Fruit fly (Drosophila melanogaster) whole organism, embryonic: ENCODE data around the gene Hsp67Ba.
A peak's percentile ranks its signal among the peaks of the same experiment; 100 is the strongest.

Experiments
- Awh ChIP-seq: fragments of 200-800 bp; sonication (Bioruptor generic); IDR thresholded peaks from 2 replicates; pipeline ENCODE4, ENCODE4 v1.3.6; 2022; ENCODE audit warnings: missing biosample characterization, missing genetic modification characterization
- BEAF-32 ChIP-seq: fragments of 200-800 bp; sonication (Bioruptor generic); optimal IDR thresholded peaks from 3 replicates; lab custom pipeline; 2017; ENCODE audit warnings: missing biosample characterization, missing genetic modification characterization, mild to moderate bottlenecking, moderate library complexity, missing genetic modification reagents
- C15 ChIP-seq: fragments of 200-800 bp; sonication (Bioruptor generic); IDR thresholded peaks from 3 replicates; pipeline ENCODE4 v1.3.6; 2022; ENCODE audit warnings: missing biosample characterization, missing genetic modification characterization
- CG11085 ChIP-seq: fragments of 200-800 bp; sonication (Bioruptor generic); IDR thresholded peaks from 2 replicates; pipeline ENCODE4 v1.3.6; 2022; ENCODE audit warnings: missing biosample characterization, missing genetic modification characterization
- CG11398 ChIP-seq: fragments of 200-800 bp; sonication (Bioruptor generic); optimal IDR thresholded peaks from 2 replicates; lab custom pipeline; 2016; ENCODE audit warnings: missing biosample characterization, missing genetic modification characterization
- CG11723 ChIP-seq: fragments of 200-800 bp; sonication (Bioruptor generic); optimal IDR thresholded peaks from 2 replicates; lab custom pipeline; 2017; ENCODE audit warnings: missing biosample characterization, mild to moderate bottlenecking, missing genetic modification characterization
- CG13296 ChIP-seq: fragments of 200-800 bp; sonication (Bioruptor generic); optimal IDR thresholded peaks from 3 replicates; lab custom pipeline; 2018; ENCODE audit warnings: missing biosample characterization, mild to moderate bottlenecking, missing genetic modification characterization
- CG14014 ChIP-seq: fragments of 200-800 bp; sonication (Bioruptor generic); IDR thresholded peaks from 2 replicates; pipeline ENCODE4 v1.3.6; 2022; ENCODE audit warnings: missing biosample characterization, missing genetic modification characterization
- CG14050 ChIP-seq: fragments of 200-800 bp; sonication (Bioruptor generic); IDR thresholded peaks from 3 replicates; pipeline ENCODE4 v1.3.6; 2022; ENCODE audit warnings: missing biosample characterization, missing genetic modification characterization
- CG1647 ChIP-seq: fragments of 200-800 bp; sonication (Bioruptor generic); optimal IDR thresholded peaks from 3 replicates; lab custom pipeline; 2016; ENCODE audit warnings: missing biosample characterization, missing genetic modification characterization
- CG18619 ChIP-seq: fragments of 200-800 bp; sonication (Bioruptor generic); optimal IDR thresholded peaks from 3 replicates; lab custom pipeline; 2017; ENCODE audit warnings: missing biosample characterization, mild to moderate bottlenecking, missing genetic modification characterization
- CG3065 ChIP-seq: fragments of 200-800 bp; sonication (Bioruptor generic); optimal IDR thresholded peaks from 2 replicates; lab custom pipeline; 2016; ENCODE audit warnings: missing biosample characterization, missing genetic modification characterization
- CG3995 ChIP-seq: fragments of 200-800 bp; sonication (Bioruptor generic); optimal IDR thresholded peaks from 3 replicates; lab custom pipeline; 2016; ENCODE audit warnings: missing biosample characterization, missing genetic modification characterization
- CG4328 ChIP-seq: fragments of 200-800 bp; sonication (Bioruptor generic); optimal IDR thresholded peaks from 3 replicates; lab custom pipeline; 2017; ENCODE audit warnings: missing biosample characterization, missing genetic modification reagents, missing genetic modification characterization
- CG43689 ChIP-seq: fragments of 200-800 bp; sonication (Bioruptor generic); IDR thresholded peaks from 2 replicates; pipeline ENCODE4 v1.3.6; 2022; ENCODE audit warnings: missing biosample characterization, missing genetic modification characterization
- CG4424 ChIP-seq: fragments of 200-800 bp; sonication (Bioruptor generic); optimal IDR thresholded peaks from 3 replicates; lab custom pipeline; 2016; ENCODE audit warnings: missing biosample characterization, missing genetic modification characterization
- CG6175 ChIP-seq: fragments of 200-800 bp; sonication (Bioruptor generic); IDR thresholded peaks from 3 replicates; pipeline ENCODE4 v1.3.6; 2022; ENCODE audit warnings: missing biosample characterization, missing genetic modification characterization
- CG6272 ChIP-seq: fragments of 200-800 bp; sonication (Bioruptor generic); IDR thresholded peaks from 2 replicates; pipeline ENCODE4 v1.3.6; 2022; ENCODE audit warnings: missing biosample characterization, missing genetic modification characterization
- CG7372 ChIP-seq: fragments of 200-800 bp; sonication (Bioruptor generic); IDR thresholded peaks from 2 replicates; pipeline ENCODE4 v1.3.6; 2022; ENCODE audit warnings: missing biosample characterization, missing genetic modification characterization
- CG7928 ChIP-seq: fragments of 200-800 bp; sonication (Bioruptor generic); optimal IDR thresholded peaks from 2 replicates; lab custom pipeline; 2017; ENCODE audit warnings: missing biosample characterization, mild to moderate bottlenecking, missing genetic modification characterization
- CG9797 ChIP-seq: fragments of 200-800 bp; sonication (Bioruptor generic); optimal IDR thresholded peaks from 3 replicates; lab custom pipeline; 2018; ENCODE audit warnings: missing biosample characterization, mild to moderate bottlenecking, missing genetic modification characterization
- CkIIα-i1 ChIP-seq: fragments of 200-800 bp; sonication (Bioruptor generic); IDR thresholded peaks from 2 replicates; pipeline ENCODE4 v1.3.6; 2022; ENCODE audit warnings: missing biosample characterization, missing genetic modification characterization
- CoRest ChIP-seq: fragments of 200-800 bp; sonication (Bioruptor generic); optimal IDR thresholded peaks from 3 replicates; lab custom pipeline; 2018; ENCODE audit warnings: missing biosample characterization, mild to moderate bottlenecking, missing genetic modification characterization, moderate library complexity
- Dref ChIP-seq: fragments of 200-800 bp; sonication (Bioruptor generic); IDR thresholded peaks from 2 replicates; pipeline ENCODE4 v1.3.6; 2022; ENCODE audit warnings: missing biosample characterization, missing genetic modification characterization
- HLH4C ChIP-seq: fragments of 200-800 bp; sonication (Bioruptor generic); IDR thresholded peaks from 3 replicates; pipeline ENCODE4 v1.3.6; 2022; ENCODE audit warnings: missing biosample characterization, missing genetic modification characterization; ENCODE audit not compliant: partially characterized antibody
- HLH54F ChIP-seq: fragments of 200-800 bp; sonication (Bioruptor generic); optimal IDR thresholded peaks from 3 replicates; lab custom pipeline; 2016; ENCODE audit warnings: missing biosample characterization, missing genetic modification characterization
- Hmr ChIP-seq: fragments of 200-800 bp; sonication (Bioruptor generic); optimal IDR thresholded peaks from 3 replicates; lab custom pipeline; 2017; ENCODE audit warnings: mild to moderate bottlenecking, missing biosample characterization, missing genetic modification reagents, missing genetic modification characterization
- Hr3 ChIP-seq: fragments of 200-800 bp; sonication (Bioruptor generic); optimal IDR thresholded peaks from 3 replicates; lab custom pipeline; 2016; ENCODE audit warnings: missing biosample characterization, missing genetic modification characterization
- Med ChIP-seq: fragments of 200-800 bp; sonication (Bioruptor generic); peaks from one replicate; lab custom pipeline; 2016; ENCODE audit warnings: missing biosample characterization, missing genetic modification characterization, mild to moderate bottlenecking, inconsistent platforms, moderate library complexity
- Mrtf ChIP-seq: fragments of 200-800 bp; sonication (Bioruptor generic); IDR thresholded peaks from 3 replicates; pipeline ENCODE4 v1.3.6; 2022; ENCODE audit warnings: missing biosample characterization, missing genetic modification characterization
- Stat92E ChIP-seq, 3 experiments: fragments of >200 bp in 2 of 3; fragments of 200-800 bp in 1 of 3; sonication (Bioruptor generic) in 1 of 3; optimal IDR thresholded peaks; 2 replicates each; lab custom pipeline; 2017 to 2019; ENCODE audit warnings: missing biosample characterization in 3 of 3, missing genetic modification characterization in 3 of 3, mild to moderate bottlenecking in 1 of 3, moderate library complexity in 1 of 3
- cwo ChIP-seq: fragments of 200-800 bp; sonication (Bioruptor generic); optimal IDR thresholded peaks from 3 replicates; lab custom pipeline; 2017; ENCODE audit warnings: missing biosample characterization, missing genetic modification characterization, mild to moderate bottlenecking, moderate library complexity, missing genetic modification reagents
- dati ChIP-seq: fragments of 200-800 bp; sonication (Bioruptor generic); IDR thresholded peaks from 2 replicates; pipeline ENCODE4 v1.3.6; 2022; ENCODE audit warnings: missing biosample characterization, missing genetic modification characterization
- dimm ChIP-seq: fragments of 200-800 bp; sonication (Bioruptor generic); IDR thresholded peaks from 2 replicates; pipeline ENCODE4 v1.3.6; 2022; ENCODE audit warnings: missing biosample characterization, missing genetic modification characterization
- dm ChIP-seq: fragments of 200-800 bp; sonication (Bioruptor generic); optimal IDR thresholded peaks from 3 replicates; lab custom pipeline; 2016; ENCODE audit warnings: missing biosample characterization, missing genetic modification characterization
- fd102C ChIP-seq: fragments of 200-800 bp; sonication (Bioruptor generic); optimal IDR thresholded peaks from 2 replicates; lab custom pipeline; 2018; ENCODE audit warnings: missing biosample characterization, mild to moderate bottlenecking, missing genetic modification characterization, moderate library complexity
- fd64A ChIP-seq: fragments of 200-800 bp; sonication (Bioruptor generic); optimal IDR thresholded peaks from 3 replicates; lab custom pipeline; 2018; ENCODE audit warnings: missing biosample characterization, mild to moderate bottlenecking, missing genetic modification characterization
- fd96Cb ChIP-seq: fragments of 200-800 bp; sonication (Bioruptor generic); optimal IDR thresholded peaks from 2 replicates; lab custom pipeline; 2018; ENCODE audit warnings: missing biosample characterization, mild to moderate bottlenecking, missing genetic modification characterization, moderate library complexity
- gcm ChIP-seq: fragments of 200-800 bp; sonication (Bioruptor generic); optimal IDR thresholded peaks from 2 replicates; lab custom pipeline; 2019; ENCODE audit warnings: missing biosample characterization, mild to moderate bottlenecking, missing genetic modification characterization, moderate library complexity
- grn ChIP-seq: fragments of 200-800 bp; sonication (Bioruptor generic); optimal IDR thresholded peaks from 3 replicates; lab custom pipeline; 2017; ENCODE audit warnings: missing biosample characterization, missing genetic modification characterization
- ham ChIP-seq: fragments of 200-800 bp; sonication (Bioruptor generic); IDR thresholded peaks from 2 replicates; pipeline ENCODE4 v1.3.6; 2022; ENCODE audit warnings: missing biosample characterization, missing genetic modification characterization
- mld ChIP-seq: fragments of 200-800 bp; sonication (Bioruptor generic); IDR thresholded peaks from 3 replicates; pipeline ENCODE4 v1.3.6; 2022; ENCODE audit warnings: missing biosample characterization, missing genetic modification characterization; ENCODE audit not compliant: partially characterized antibody
- org-1 ChIP-seq: fragments of 200-800 bp; sonication (Bioruptor generic); optimal IDR thresholded peaks from 2 replicates; lab custom pipeline; 2017; ENCODE audit warnings: missing biosample characterization, missing genetic modification characterization
- phol ChIP-seq: fragments of 200-800 bp; sonication (Bioruptor generic); optimal IDR thresholded peaks from 3 replicates; lab custom pipeline; 2018; ENCODE audit warnings: missing biosample characterization, mild to moderate bottlenecking, missing genetic modification characterization, moderate library complexity
- psq ChIP-seq: fragments of 200-800 bp; sonication (Bioruptor generic); optimal IDR thresholded peaks from 2 replicates; lab custom pipeline; 2017; ENCODE audit warnings: missing biosample characterization, missing genetic modification characterization
- slbo ChIP-seq: fragments of 200-800 bp; sonication (Bioruptor generic); IDR thresholded peaks from 2 replicates; pipeline ENCODE4 v1.3.6; 2022; ENCODE audit warnings: missing biosample characterization, missing genetic modification characterization
- stc ChIP-seq: fragments of 200-800 bp; sonication (Bioruptor generic); IDR thresholded peaks from 2 replicates; pipeline ENCODE4 v1.3.6; 2022; ENCODE audit warnings: missing biosample characterization, missing genetic modification characterization
- vnd ChIP-seq: fragments of 200-800 bp; sonication (Bioruptor generic); IDR thresholded peaks from 3 replicates; pipeline ENCODE4 v1.3.6; 2022; ENCODE audit warnings: missing biosample characterization, missing genetic modification characterization; ENCODE audit not compliant: partially characterized antibody
- vvl ChIP-seq: fragments of 200-800 bp; sonication (Bioruptor generic); IDR thresholded peaks from 2 replicates; pipeline ENCODE4 v1.3.6; 2022; ENCODE audit warnings: missing biosample characterization, missing genetic modification characterization
- zen2 ChIP-seq: fragments of 200-800 bp; sonication (Bioruptor generic); IDR thresholded peaks from 3 replicates; pipeline ENCODE4 v1.3.6; 2022; ENCODE audit warnings: missing biosample characterization, missing genetic modification characterization; ENCODE audit not compliant: partially characterized antibody

Hsp67Ba gene

dm6 chr3L:9399013-9399750 is 19.8 kb upstream of the Hsp67Ba start, which contains the start of gene CG4080 (continued):
- TF ChIP-seq CG9797 (GFP tag; lab: Kevin White, UChicago) = peak; percentile 96
- TF ChIP-seq phol (tag; lab: Kevin White, UChicago) = peak; percentile 55
- no peak for TF ChIP-seq CG43689 (GFP tag; lab: Robert Waterston, UW)
- TF ChIP-seq Dref = peak; percentile 62
- TF ChIP-seq CG18619 = no peak
- no peak for TF ChIP-seq fd102C
- no peak for TF ChIP-seq CG7372
- no peak for TF ChIP-seq CG14050 (GFP tag; lab: Robert Waterston, UW)
- peak; percentile 86 for TF ChIP-seq BEAF-32 (GFP tag; lab: Kevin White, UChicago)
- TF ChIP-seq dimm (GFP tag; lab: Robert Waterston, UW) = no peak
- no peak for TF ChIP-seq fd64A (GFP tag; lab: Kevin White, UChicago)
- no peak for TF ChIP-seq CG6272 (GFP tag; lab: Robert Waterston, UW)
- no peak for TF ChIP-seq Mrtf (GFP tag; lab: Robert Waterston, UW)
- TF ChIP-seq CG4328 (GFP tag; lab: Kevin White, UChicago) = no peak
- TF ChIP-seq CG6175 (GFP tag; lab: Robert Waterston, UW) = no peak
- peak; percentile 76 for TF ChIP-seq vnd
- no peak for TF ChIP-seq dm (GFP tag; lab: Kevin White, UChicago)
- TF ChIP-seq C15 = no peak
- no peak for TF ChIP-seq slbo (GFP tag; lab: Robert Waterston, UW)
- TF ChIP-seq mld = 0 out of 3 replicates have a peak, but pooled peaks have one; percentile 33
- no peak for TF ChIP-seq fd96Cb
- TF ChIP-seq CkIIα-i1 (GFP tag; lab: Robert Waterston, UW) = no peak
- no peak; the same call in 2 of the 3 replicates for TF ChIP-seq zen2
- TF ChIP-seq CG7928 (GFP tag; lab: Kevin White, UChicago) = no peak
- TF ChIP-seq gcm = peak; percentile 11
- no peak for TF ChIP-seq psq (GFP tag; lab: Kevin White, UChicago)
- no peak for TF ChIP-seq ham (GFP tag; lab: Robert Waterston, UW)
- TF ChIP-seq grn (GFP tag; lab: Kevin White, UChicago) = peak; percentile 26
- no peak for TF ChIP-seq org-1 (GFP tag; lab: Kevin White, UChicago)
- TF ChIP-seq CG13296 (GFP tag; lab: Kevin White, UChicago) = no peak
- TF ChIP-seq cwo (GFP tag; lab: Kevin White, UChicago) = no peak
- TF ChIP-seq CG14014 (GFP tag; lab: Robert Waterston, UW) = peak; percentile 47; the same call in 1 of the 2 replicates
- TF ChIP-seq CG3995 (GFP tag; lab: Kevin White, UChicago) = no peak
- TF ChIP-seq vvl (GFP tag; lab: Robert Waterston, UW) = peak; percentile 72
- peak; percentile 8 for TF ChIP-seq CG4424 (GFP tag; lab: Kevin White, UChicago)
- TF ChIP-seq Hmr (GFP tag; lab: Kevin White, UChicago) = peak; percentile 42
- TF ChIP-seq CG1647 = no peak
- no peak for TF ChIP-seq dati (GFP tag; lab: Robert Waterston, UW)
- peak; percentile 55 for TF ChIP-seq CoRest
- peak; percentile 19 for TF ChIP-seq Hr3
- peak; percentile 73 for TF ChIP-seq HLH4C (GFP tag; lab: Robert Waterston, UW)
- no peak for TF ChIP-seq Awh (GFP tag; lab: Robert Waterston, UW)
- no peak for TF ChIP-seq HLH54F
- TF ChIP-seq CG11723 (GFP tag; lab: Kevin White, UChicago) = no peak
- no peak for TF ChIP-seq CG3065
- peak; percentile 53; the same call in 1 of the 2 replicates for TF ChIP-seq stc
- no peak for TF ChIP-seq CG11085
- peak; percentile 81 for TF ChIP-seq Med (GFP tag; lab: Kevin White, UChicago)
- TF ChIP-seq Stat92E (GFP tag; optimal IDR thresholded peaks at IDR 0.05; lab: Kevin White, UChicago) = peak in 1 of 3 experiments; percentile 17
- TF ChIP-seq CG11398 = no peak
